Fruit fly (Drosophila melanogaster) Kc167 (cell line): ENCODE data around the gene prd1.

Experiments
- Myc ChIP-seq: fragments of >200 bp; optimal IDR thresholded peaks from 2 replicates; lab custom pipeline; 2017; ENCODE audit warnings: missing external identifiers
- Sin3A ChIP-seq: fragments of >200 bp; optimal IDR thresholded peaks from 2 replicates; lab custom pipeline; 2018; ENCODE audit warnings: missing external identifiers
- h ChIP-seq: fragments of >200 bp; optimal IDR thresholded peaks from 3 replicates; lab custom pipeline; 2018; ENCODE audit warnings: missing external identifiers
- insv ChIP-seq: fragments of >200 bp; optimal IDR thresholded peaks from 3 replicates; lab custom pipeline; 2018; ENCODE audit warnings: missing external identifiers
- psq ChIP-seq: fragments of >200 bp; optimal IDR thresholded peaks from 2 replicates; lab custom pipeline; 2017; ENCODE audit warnings: missing external identifiers
- ttk ChIP-seq: sonication (Bioruptor generic); optimal IDR thresholded peaks from 2 replicates; lab custom pipeline; 2017; ENCODE audit warnings: missing external identifiers

DNA sequence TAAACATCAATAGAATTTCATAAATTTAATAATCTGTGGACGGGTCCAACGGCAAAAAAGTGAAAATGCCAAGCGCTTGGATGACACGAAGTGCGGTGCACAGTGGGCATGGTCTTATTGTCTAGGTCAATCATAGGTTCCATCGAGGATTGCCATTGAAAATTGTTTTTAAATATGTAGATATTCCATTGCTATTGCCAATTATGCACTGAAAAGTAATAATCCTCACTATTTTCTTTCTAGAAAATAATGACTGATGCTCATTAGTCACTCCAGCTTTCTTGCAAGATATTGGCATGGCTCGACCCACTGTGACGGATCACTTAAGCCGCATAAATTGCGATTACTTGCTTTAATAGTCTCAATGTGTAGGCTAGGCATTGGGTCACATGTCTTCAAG is 19.9 kb upstream of the prd1 start:
- TF ChIP-seq insv (no peak), ttk (lab: Kevin White, UChicago) (no peak), h (lab: Kevin White, UChicago) (no peak), psq (lab: Kevin White, UChicago) (no peak), Myc (no peak), Sin3A (no peak)
